Worm (Caenorhabditis elegans) whole organism, L1 larva: ENCODE data around the gene F55G11.10.

Experiments
- C04F5.9 ChIP-seq: sonication (generic microtip); optimal IDR thresholded peaks from 2 replicates; lab custom pipeline; 2016; ENCODE audit warnings: missing genetic modification characterization, missing compliant biosample characterization
- C16A3.4 ChIP-seq: fragments of 150-350 bp; optimal IDR thresholded peaks from 2 replicates; lab custom pipeline; 2014; ENCODE audit warnings: missing biosample characterization, missing genetic modification characterization
- aly-2 ChIP-seq: fragments of 150-350 bp; optimal IDR thresholded peaks from 2 replicates; lab custom pipeline; 2014; ENCODE audit warnings: missing biosample characterization, missing genetic modification characterization
- ceh-88 ChIP-seq: fragments of 200-800 bp; sonication (Bioruptor generic); IDR thresholded peaks from 2 replicates; pipeline ENCODE4 v1.3.6; 2022; ENCODE audit warnings: missing genetic modification characterization, missing compliant biosample characterization
- efl-1 ChIP-seq, 4 experiments: fragments of 150-350 bp; optimal IDR thresholded peaks in 3 of 4; peaks in 1 of 4; 1 replicate in 1 of 4; 2 replicates in 3 of 4; lab custom pipeline; 2014; ENCODE audit warnings: missing biosample characterization in 2 of 4, missing genetic modification characterization in 2 of 4, missing genetic modification reagents in 2 of 4
- elt-2 ChIP-seq: sonication (generic microtip); optimal IDR thresholded peaks from 2 replicates; lab custom pipeline; 2016; ENCODE audit warnings: missing genetic modification characterization, mild to moderate bottlenecking, inconsistent platforms, missing compliant biosample characterization, missing genetic modification reagents
- ets-5 ChIP-seq: fragments of 200-800 bp; sonication (Bioruptor generic); IDR thresholded peaks from 2 replicates; pipeline ENCODE4 v1.3.6; 2022; ENCODE audit warnings: missing genetic modification characterization, missing compliant biosample characterization
- grh-1 ChIP-seq: fragments of 200-800 bp; sonication (Bioruptor generic); IDR thresholded peaks from 2 replicates; pipeline ENCODE4 v1.3.6; 2022; ENCODE audit warnings: missing genetic modification reagents, missing genetic modification characterization, missing compliant biosample characterization
- hlh-17 ChIP-seq: fragments of 200-800 bp; sonication (Bioruptor generic); optimal IDR thresholded peaks from 2 replicates; lab custom pipeline; 2018; ENCODE audit warnings: missing genetic modification characterization, mild to moderate bottlenecking, missing compliant biosample characterization, moderate library complexity, borderline replicate concordance
- irx-1 ChIP-seq: sonication (generic microtip); optimal IDR thresholded peaks from 2 replicates; lab custom pipeline; 2016; ENCODE audit warnings: missing genetic modification characterization, missing compliant biosample characterization
- lin-14 ChIP-seq: fragments of 200-800 bp; sonication (Bioruptor generic); optimal IDR thresholded peaks from 2 replicates; lab custom pipeline; 2018; ENCODE audit warnings: mild to moderate bottlenecking, missing genetic modification characterization, moderate library complexity, missing compliant biosample characterization
- lin-35 ChIP-seq, 2 experiments: fragments of 150-350 bp; optimal IDR thresholded peaks; 2 replicates each; lab custom pipeline; 2014; ENCODE audit warnings: missing biosample characterization in 2 of 2, missing genetic modification characterization in 2 of 2, missing genetic modification reagents in 2 of 2
- mab-9 ChIP-seq: fragments of 200-800 bp; sonication (Bioruptor generic); IDR thresholded peaks from 2 replicates; pipeline ENCODE4 v1.3.6; 2022; ENCODE audit warnings: missing genetic modification reagents, missing genetic modification characterization, missing compliant biosample characterization
- mdl-1 ChIP-seq, 2 experiments: fragments of 150-350 bp; optimal IDR thresholded peaks; 2 replicates each; lab custom pipeline; 2014 to 2017; ENCODE audit warnings: missing biosample characterization in 2 of 2, missing genetic modification characterization in 2 of 2, inconsistent platforms in 1 of 2
- nhr-12 ChIP-seq: sonication (generic microtip); optimal IDR thresholded peaks from 2 replicates; lab custom pipeline; 2017; ENCODE audit warnings: missing biosample characterization, missing genetic modification characterization
- nhr-20 ChIP-seq: sonication (generic microtip); optimal IDR thresholded peaks from 2 replicates; lab custom pipeline; 2016; ENCODE audit warnings: mild to moderate bottlenecking, missing genetic modification characterization, missing compliant biosample characterization
- nhr-237 ChIP-seq: fragments of 150-350 bp; optimal IDR thresholded peaks from 2 replicates; lab custom pipeline; 2014; ENCODE audit warnings: missing biosample characterization, missing genetic modification characterization
- nhr-28 ChIP-seq: fragments of 150-350 bp; optimal IDR thresholded peaks from 2 replicates; lab custom pipeline; 2014; ENCODE audit warnings: missing biosample characterization, missing genetic modification characterization
- nhr-90 ChIP-seq: sonication (generic microtip); optimal IDR thresholded peaks from 2 replicates; lab custom pipeline; 2016; ENCODE audit warnings: mild to moderate bottlenecking, missing genetic modification characterization, missing compliant biosample characterization; ENCODE audit not compliant: poor library complexity
- pqm-1 ChIP-seq: sonication (generic microtip); optimal IDR thresholded peaks from 3 replicates; lab custom pipeline; 2017; ENCODE audit warnings: missing biosample characterization, missing genetic modification characterization
- rnt-1 ChIP-seq: sonication (generic microtip); optimal IDR thresholded peaks from 2 replicates; lab custom pipeline; 2016; ENCODE audit warnings: mild to moderate bottlenecking, missing genetic modification characterization, moderate library complexity, missing compliant biosample characterization
- skn-1 ChIP-seq: fragments of 150-350 bp; optimal IDR thresholded peaks from 2 replicates; lab custom pipeline; 2014; ENCODE audit warnings: missing biosample characterization, missing genetic modification characterization
- sox-4 ChIP-seq: sonication (generic microtip); optimal IDR thresholded peaks from 2 replicates; lab custom pipeline; 2016; ENCODE audit warnings: missing genetic modification characterization, missing compliant biosample characterization
- tbx-2 ChIP-seq: sonication (generic microtip); optimal IDR thresholded peaks from 2 replicates; lab custom pipeline; 2016; ENCODE audit warnings: missing genetic modification characterization, missing compliant biosample characterization
- unc-130 ChIP-seq: fragments of 150-350 bp; optimal IDR thresholded peaks from 2 replicates; lab custom pipeline; 2017; ENCODE audit warnings: missing biosample characterization, missing genetic modification characterization, inconsistent platforms
- unc-30 ChIP-seq: sonication (generic microtip); optimal IDR thresholded peaks from 2 replicates; lab custom pipeline; 2017; ENCODE audit warnings: missing biosample characterization, missing genetic modification characterization
- unc-62 ChIP-seq: fragments of 150-350 bp; optimal IDR thresholded peaks from 2 replicates; lab custom pipeline; 2014; ENCODE audit warnings: missing biosample characterization, missing genetic modification reagents, missing genetic modification characterization
- unc-86 ChIP-seq: sonication (generic microtip); optimal IDR thresholded peaks from 2 replicates; lab custom pipeline; 2016; ENCODE audit warnings: missing genetic modification characterization, missing compliant biosample characterization
- unc-98 ChIP-seq: fragments of 200-800 bp; sonication (Bioruptor generic); IDR thresholded peaks from 2 replicates; pipeline ENCODE4 v1.3.6; 2022; ENCODE audit warnings: missing genetic modification characterization, missing compliant biosample characterization
- vab-15 ChIP-seq: sonication (generic microtip); optimal IDR thresholded peaks from 2 replicates; lab custom pipeline; 2017; ENCODE audit warnings: missing genotype, mild to moderate bottlenecking, missing genetic modification characterization, missing compliant biosample characterization
- xbp-1 ChIP-seq: sonication (generic microtip); optimal IDR thresholded peaks from 2 replicates; lab custom pipeline; 2016; ENCODE audit warnings: missing genetic modification characterization, missing compliant biosample characterization
- zag-1 ChIP-seq: fragments of 150-350 bp; optimal IDR thresholded peaks from 2 replicates; lab custom pipeline; 2014; ENCODE audit warnings: missing biosample characterization, missing genetic modification characterization

The F55G11.10 gene

ce11 chrIV:12948470-12948869 is at the start of gene F55G11.10:
F55G11.10 (plus strand) TSS chrIV:12948770.
- no peak for TF ChIP-seq nhr-237 (tag; lab: Kevin White, UChicago)
- no peak for TF ChIP-seq nhr-20
- TF ChIP-seq elt-2, result no peak
- no peak for TF ChIP-seq hlh-17 (GFP tag; lab: Kevin White, UChicago)
- no peak for TF ChIP-seq unc-98
- no peak for TF ChIP-seq tbx-2 (tag; lab: Kevin White, UChicago)
- no peak for TF ChIP-seq rnt-1 (tag; lab: Kevin White, UChicago)
- no peak for TF ChIP-seq mdl-1 (tag; optimal IDR thresholded peaks at IDR 0.05; lab: Kevin White, UChicago)

ce11 chrIV:12898823-12899222 is 49.7 kb upstream of the F55G11.10 start:
- TF ChIP-seq elt-2, result peak; percentile 4
- TF ChIP-seq efl-1 (optimal IDR thresholded peaks at IDR 0.05; lab: Kevin White, UChicago), result no peak
- peak in 1 of 2 experiments; percentile 81 for TF ChIP-seq efl-1 (GFP tag; optimal IDR thresholded peaks at IDR 0.05 in 1 of 2; lab: Kevin White, UChicago)
- no peak for TF ChIP-seq nhr-90

- no peak for TF ChIP-seq irx-1
- TF ChIP-seq skn-1 (tag; lab: Kevin White, UChicago), result no peak
- TF ChIP-seq unc-62 (GFP tag; lab: Kevin White, UChicago), result no peak
- TF ChIP-seq C16A3.4 (tag; lab: Kevin White, UChicago), result no peak
- no peak for TF ChIP-seq mab-9 (GFP tag; lab: Robert Waterston, UW)
- TF ChIP-seq grh-1 (GFP tag; lab: Robert Waterston, UW), result no peak
- TF ChIP-seq vab-15 (tag; lab: Kevin White, UChicago), result no peak
- TF ChIP-seq tbx-2 (tag; lab: Kevin White, UChicago), result no peak
- TF ChIP-seq nhr-28 (tag; lab: Kevin White, UChicago), result no peak
- TF ChIP-seq unc-98, result no peak
- no peak for TF ChIP-seq pqm-1 (tag; lab: Kevin White, UChicago)
- no peak for TF ChIP-seq sox-4 (tag; lab: Kevin White, UChicago)
Observed at ce11 chrIV:12899392-12899791, 49.2 kb upstream of the F55G11.10 start, which contains the start of gene K08D8.9. K08D8.9 (plus strand) TSS chrIV:12899692.

ce11 chrIV:12900267-12900666 is 48.3 kb upstream of the F55G11.10 start, which contains the start of gene K08D8.10:
K08D8.10 (plus strand) TSS chrIV:12900567.
- TF ChIP-seq aly-2 (tag; lab: Kevin White, UChicago), result no peak
- TF ChIP-seq ets-5, result no peak
- TF ChIP-seq nhr-20, result no peak
- no peak for TF ChIP-seq efl-1 (optimal IDR thresholded peaks at IDR 0.05; lab: Kevin White, UChicago)
- TF ChIP-seq efl-1 (GFP tag; optimal IDR thresholded peaks at IDR 0.05 in 1 of 2; lab: Kevin White, UChicago), result no peak
- TF ChIP-seq unc-130 (tag; lab: Kevin White, UChicago), result no peak
- no peak for TF ChIP-seq unc-86 (tag; lab: Kevin White, UChicago)
- TF ChIP-seq lin-14, result no peak
- TF ChIP-seq ceh-88, result no peak
- no peak for TF ChIP-seq irx-1
- no peak for TF ChIP-seq unc-30
- no peak for TF ChIP-seq xbp-1 (tag; lab: Kevin White, UChicago)

- TF ChIP-seq elt-2 (peak; percentile 83), lin-35 (GFP tag; optimal IDR thresholded peaks at IDR 0.05; lab: Kevin White, UChicago) (peak in 1 of 2 experiments; percentile 15), zag-1 (no peak), ets-5 (no peak), nhr-12 (no peak)
- TF ChIP-seq, all 84 proteins: peak for 2
Observed at ce11 chrIV:12901602-12902001, 47.0 kb upstream of the F55G11.10 start.

- no peak for TF ChIP-seq C04F5.9 (tag; lab: Kevin White, UChicago)
- TF ChIP-seq elt-2, result peak; percentile 49
- TF ChIP-seq, all 84 proteins: peak for 1
Observed at ce11 chrIV:12902430-12903110, 46.0 kb upstream of the F55G11.10 start, which contains the start of gene K08D8.2. K08D8.2 (plus strand) TSS chrIV:12903060.
